Worm (Caenorhabditis elegans) whole organism, L1 larva: Measurements from ENCODE around the gene F33C8.4.

Source experiments
- C04F5.9 ChIP-seq: sonication (generic microtip); optimal IDR thresholded peaks from 2 replicates; lab custom pipeline; 2016; ENCODE audit warnings: missing genetic modification characterization, missing compliant biosample characterization
- F16B12.6 ChIP-seq: fragments of 150-350 bp; optimal IDR thresholded peaks from 2 replicates; lab custom pipeline; 2014; ENCODE audit warnings: missing biosample characterization, missing genetic modification characterization
- Y116A8C.19 ChIP-seq: sonication (generic microtip); optimal IDR thresholded peaks from 2 replicates; lab custom pipeline; 2016; ENCODE audit warnings: missing compliant biosample characterization, missing genetic modification characterization, borderline replicate concordance
- aha-1 ChIP-seq: fragments of 150-350 bp; optimal IDR thresholded peaks from 2 replicates; lab custom pipeline; 2014; ENCODE audit warnings: missing biosample characterization, missing genetic modification characterization
- alr-1 ChIP-seq: fragments of 200-800 bp; sonication (Bioruptor generic); optimal IDR thresholded peaks from 2 replicates; lab custom pipeline; 2018; ENCODE audit warnings: borderline replicate concordance, mild to moderate bottlenecking, missing genetic modification characterization, missing compliant biosample characterization
- aly-2 ChIP-seq: fragments of 150-350 bp; optimal IDR thresholded peaks from 2 replicates; lab custom pipeline; 2014; ENCODE audit warnings: missing biosample characterization, missing genetic modification characterization
- ama-1 ChIP-seq: fragments of 150-350 bp; optimal IDR thresholded peaks from 2 replicates; lab custom pipeline; 2014
- ceh-63 ChIP-seq: fragments of 200-800 bp; sonication (Bioruptor generic); optimal IDR thresholded peaks from 2 replicates; lab custom pipeline; 2018; ENCODE audit warnings: mild to moderate bottlenecking, missing genetic modification characterization, missing compliant biosample characterization
- ceh-8 ChIP-seq: fragments of 200-800 bp; sonication (Bioruptor generic); optimal IDR thresholded peaks from 2 replicates; lab custom pipeline; 2018; ENCODE audit warnings: mild to moderate bottlenecking, missing genetic modification characterization, moderate library complexity, missing compliant biosample characterization
- ceh-88 ChIP-seq: fragments of 200-800 bp; sonication (Bioruptor generic); IDR thresholded peaks from 2 replicates; pipeline ENCODE4 v1.3.6; 2022; ENCODE audit warnings: missing genetic modification characterization, missing compliant biosample characterization
- ceh-90 ChIP-seq: sonication (generic microtip); optimal IDR thresholded peaks from 2 replicates; lab custom pipeline; 2016; ENCODE audit warnings: missing genetic modification characterization, missing compliant biosample characterization
- ces-1 ChIP-seq: fragments of 150-350 bp; optimal IDR thresholded peaks from 2 replicates; lab custom pipeline; 2014; ENCODE audit warnings: missing biosample characterization, missing genetic modification reagents, missing genetic modification characterization
- dpl-1 ChIP-seq, 3 experiments: fragments of 150-350 bp in 2 of 3; sonication (generic microtip) in 1 of 3; optimal IDR thresholded peaks; 2 replicates each; lab custom pipeline; 2014 to 2017; ENCODE audit warnings: missing biosample characterization in 3 of 3, missing genetic modification characterization in 3 of 3, missing genetic modification reagents in 3 of 3
- dsc-1 ChIP-seq: sonication (generic microtip); optimal IDR thresholded peaks from 2 replicates; lab custom pipeline; 2016; ENCODE audit warnings: mild to moderate bottlenecking, missing genetic modification characterization, missing compliant biosample characterization
- efl-3 ChIP-seq: fragments of 200-800 bp; sonication (Bioruptor generic); optimal IDR thresholded peaks from 2 replicates; lab custom pipeline; 2018; ENCODE audit warnings: mild to moderate bottlenecking, missing genetic modification characterization, missing compliant biosample characterization
- egl-13 ChIP-seq: sonication (generic microtip); optimal IDR thresholded peaks from 2 replicates; lab custom pipeline; 2016; ENCODE audit warnings: missing genotype, missing genetic modification reagents, missing genetic modification characterization, missing compliant biosample characterization
- elt-2 ChIP-seq: sonication (generic microtip); optimal IDR thresholded peaks from 2 replicates; lab custom pipeline; 2016; ENCODE audit warnings: missing genetic modification characterization, mild to moderate bottlenecking, inconsistent platforms, missing compliant biosample characterization, missing genetic modification reagents
- ets-5 ChIP-seq: fragments of 200-800 bp; sonication (Bioruptor generic); IDR thresholded peaks from 2 replicates; pipeline ENCODE4 v1.3.6; 2022; ENCODE audit warnings: missing genetic modification characterization, missing compliant biosample characterization
- fkh-4 ChIP-seq: sonication (generic microtip); optimal IDR thresholded peaks from 2 replicates; lab custom pipeline; 2016; ENCODE audit warnings: missing compliant biosample characterization, missing genetic modification characterization, borderline replicate concordance
- fkh-8 ChIP-seq: sonication (generic microtip); optimal IDR thresholded peaks from 2 replicates; lab custom pipeline; 2016; ENCODE audit warnings: mild to moderate bottlenecking, missing genetic modification characterization, missing compliant biosample characterization
- fos-1 ChIP-seq: fragments of 150-350 bp; optimal IDR thresholded peaks from 2 replicates; lab custom pipeline; 2014; ENCODE audit warnings: missing biosample characterization, missing genetic modification characterization
- grh-1 ChIP-seq: fragments of 200-800 bp; sonication (Bioruptor generic); IDR thresholded peaks from 2 replicates; pipeline ENCODE4 v1.3.6; 2022; ENCODE audit warnings: missing genetic modification reagents, missing genetic modification characterization, missing compliant biosample characterization
- hlh-17 ChIP-seq: fragments of 200-800 bp; sonication (Bioruptor generic); optimal IDR thresholded peaks from 2 replicates; lab custom pipeline; 2018; ENCODE audit warnings: missing genetic modification characterization, mild to moderate bottlenecking, missing compliant biosample characterization, moderate library complexity, borderline replicate concordance
- hpl-2 ChIP-seq: fragments of 150-350 bp; optimal IDR thresholded peaks from 2 replicates; lab custom pipeline; 2014; ENCODE audit warnings: missing biosample characterization, missing genetic modification reagents, missing genetic modification characterization
- isw-1 ChIP-seq: fragments of 200-800 bp; sonication (Bioruptor generic); IDR thresholded peaks from 2 replicates; pipeline ENCODE4 v1.3.6; 2022; ENCODE audit warnings: missing genetic modification characterization, missing compliant biosample characterization
- jun-1 ChIP-seq: fragments of 150-350 bp; optimal IDR thresholded peaks from 2 replicates; lab custom pipeline; 2014; ENCODE audit warnings: missing biosample characterization, missing genetic modification reagents, missing genetic modification characterization
- lin-14 ChIP-seq: fragments of 200-800 bp; sonication (Bioruptor generic); optimal IDR thresholded peaks from 2 replicates; lab custom pipeline; 2018; ENCODE audit warnings: mild to moderate bottlenecking, missing genetic modification characterization, moderate library complexity, missing compliant biosample characterization
- mab-9 ChIP-seq: fragments of 200-800 bp; sonication (Bioruptor generic); IDR thresholded peaks from 2 replicates; pipeline ENCODE4 v1.3.6; 2022; ENCODE audit warnings: missing genetic modification reagents, missing genetic modification characterization, missing compliant biosample characterization
- mdl-1 ChIP-seq, 2 experiments: fragments of 150-350 bp; optimal IDR thresholded peaks; 2 replicates each; lab custom pipeline; 2014 to 2017; ENCODE audit warnings: missing biosample characterization in 2 of 2, missing genetic modification characterization in 2 of 2, inconsistent platforms in 1 of 2
- mep-1 ChIP-seq: fragments of 150-350 bp; optimal IDR thresholded peaks from 2 replicates; lab custom pipeline; 2014; ENCODE audit warnings: missing biosample characterization, missing genetic modification characterization
- nhr-11 ChIP-seq: fragments of 150-350 bp; optimal IDR thresholded peaks from 2 replicates; lab custom pipeline; 2014; ENCODE audit warnings: missing biosample characterization, missing genetic modification characterization
- nhr-19 ChIP-seq: fragments of 200-800 bp; sonication (Bioruptor generic); conservative IDR thresholded peaks from 2 replicates; pipeline ENCODE4 v1.3.6; 2022; ENCODE audit warnings: missing genetic modification characterization, missing compliant biosample characterization
- nhr-20 ChIP-seq: sonication (generic microtip); optimal IDR thresholded peaks from 2 replicates; lab custom pipeline; 2016; ENCODE audit warnings: mild to moderate bottlenecking, missing genetic modification characterization, missing compliant biosample characterization
- nhr-28 ChIP-seq: fragments of 150-350 bp; optimal IDR thresholded peaks from 2 replicates; lab custom pipeline; 2014; ENCODE audit warnings: missing biosample characterization, missing genetic modification characterization
- nhr-47 ChIP-seq: sonication (generic microtip); optimal IDR thresholded peaks from 2 replicates; lab custom pipeline; 2016; ENCODE audit warnings: mild to moderate bottlenecking, missing genetic modification characterization, moderate library complexity, missing compliant biosample characterization
- nhr-71 ChIP-seq: sonication (generic microtip); optimal IDR thresholded peaks from 2 replicates; lab custom pipeline; 2016; ENCODE audit warnings: mild to moderate bottlenecking, missing genetic modification characterization, moderate library complexity, missing compliant biosample characterization
- nhr-84 ChIP-seq: sonication (generic microtip); optimal IDR thresholded peaks from 2 replicates; lab custom pipeline; 2017; ENCODE audit warnings: missing biosample characterization, missing genetic modification characterization
- nhr-85 ChIP-seq: sonication (generic microtip); peaks from one replicate; lab custom pipeline; 2016; ENCODE audit warnings: missing genetic modification characterization, inconsistent platforms, missing compliant biosample characterization
- nhr-90 ChIP-seq: sonication (generic microtip); optimal IDR thresholded peaks from 2 replicates; lab custom pipeline; 2016; ENCODE audit warnings: mild to moderate bottlenecking, missing genetic modification characterization, missing compliant biosample characterization; ENCODE audit not compliant: poor library complexity
- pag-3 ChIP-seq: sonication (generic microtip); optimal IDR thresholded peaks from 2 replicates; lab custom pipeline; 2017; ENCODE audit warnings: missing genetic modification characterization, mild to moderate bottlenecking, missing compliant biosample characterization, antibody characterized with exemption, borderline replicate concordance; ENCODE audit not compliant: insufficient read depth
- snpc-4 ChIP-seq: fragments of 150-350 bp; optimal IDR thresholded peaks from 2 replicates; lab custom pipeline; 2014; ENCODE audit warnings: missing biosample characterization, missing genetic modification characterization
- snu-23 ChIP-seq: sonication (generic microtip); optimal IDR thresholded peaks from 2 replicates; lab custom pipeline; 2016; ENCODE audit warnings: missing genetic modification characterization, missing compliant biosample characterization
- sox-4 ChIP-seq: sonication (generic microtip); optimal IDR thresholded peaks from 2 replicates; lab custom pipeline; 2016; ENCODE audit warnings: missing genetic modification characterization, missing compliant biosample characterization
- swsn-7 ChIP-seq: sonication (generic microtip); optimal IDR thresholded peaks from 2 replicates; lab custom pipeline; 2016; ENCODE audit warnings: missing genetic modification characterization, missing compliant biosample characterization
- tbx-2 ChIP-seq: sonication (generic microtip); optimal IDR thresholded peaks from 2 replicates; lab custom pipeline; 2016; ENCODE audit warnings: missing genetic modification characterization, missing compliant biosample characterization
- tlp-1 ChIP-seq: fragments of 150-350 bp; optimal IDR thresholded peaks from 2 replicates; lab custom pipeline; 2014; ENCODE audit warnings: missing biosample characterization, missing genetic modification characterization
- unc-62 ChIP-seq: fragments of 150-350 bp; optimal IDR thresholded peaks from 2 replicates; lab custom pipeline; 2014; ENCODE audit warnings: missing biosample characterization, missing genetic modification reagents, missing genetic modification characterization
- unc-98 ChIP-seq: fragments of 200-800 bp; sonication (Bioruptor generic); IDR thresholded peaks from 2 replicates; pipeline ENCODE4 v1.3.6; 2022; ENCODE audit warnings: missing genetic modification characterization, missing compliant biosample characterization
- xbp-1 ChIP-seq: sonication (generic microtip); optimal IDR thresholded peaks from 2 replicates; lab custom pipeline; 2016; ENCODE audit warnings: missing genetic modification characterization, missing compliant biosample characterization
- zag-1 ChIP-seq: fragments of 150-350 bp; optimal IDR thresholded peaks from 2 replicates; lab custom pipeline; 2014; ENCODE audit warnings: missing biosample characterization, missing genetic modification characterization
- zip-4 ChIP-seq: fragments of 200-800 bp; sonication (Bioruptor generic); optimal IDR thresholded peaks from 2 replicates; lab custom pipeline; 2018; ENCODE audit warnings: mild to moderate bottlenecking, missing genetic modification characterization, moderate library complexity, missing compliant biosample characterization
- ztf-4 ChIP-seq: fragments of 150-350 bp; optimal IDR thresholded peaks from 2 replicates; lab custom pipeline; 2014; ENCODE audit warnings: missing biosample characterization, missing genetic modification characterization

The F33C8.4 gene

DNA sequence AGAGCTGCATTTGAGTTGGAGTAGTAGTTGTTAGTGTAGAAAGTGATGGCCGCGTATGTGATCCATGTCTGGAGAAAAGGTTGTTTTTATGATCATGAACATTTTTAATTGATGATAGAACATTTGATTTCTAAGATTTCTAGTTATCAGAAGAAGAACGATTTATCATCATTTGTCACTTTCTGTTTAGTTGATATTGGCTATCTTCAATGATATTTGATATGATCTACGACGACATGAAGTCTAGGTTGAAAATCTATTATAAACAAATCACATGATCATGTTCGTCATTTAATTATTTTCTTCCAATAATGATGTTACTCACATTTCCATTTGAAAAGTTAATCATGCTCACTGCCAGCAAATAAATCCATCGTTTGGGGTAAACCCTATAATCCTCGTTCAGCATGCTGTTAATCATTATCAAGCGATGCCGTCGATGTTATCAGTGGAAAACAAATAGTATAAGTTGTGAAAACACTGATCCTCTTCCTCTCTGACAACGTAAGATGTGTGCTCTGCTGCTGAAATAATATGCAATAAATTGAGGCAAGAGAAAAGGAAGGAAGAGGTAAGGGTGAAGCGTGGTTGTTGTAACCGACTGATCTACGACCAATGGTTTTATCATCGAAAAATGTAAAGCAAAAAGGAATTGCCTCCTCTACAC is 5.0 kb downstream of the F33C8.4 start (continued):
- TF ChIP-seq nhr-71 (tag; lab: Kevin White, UChicago) (peak; percentile 62), snpc-4 (tag; lab: Kevin White, UChicago) (no peak), tlp-1 (no peak), egl-13 (tag; lab: Kevin White, UChicago) (no peak), ceh-90 (tag; lab: Kevin White, UChicago) (no peak), C04F5.9 (tag; lab: Kevin White, UChicago) (no peak), mep-1 (tag; lab: Kevin White, UChicago) (no peak), xbp-1 (tag; lab: Kevin White, UChicago) (no peak), Y116A8C.19 (tag; lab: Kevin White, UChicago) (no peak), elt-2 (tag; lab: Kevin White, UChicago) (peak; percentile 73), nhr-84 (tag; lab: Kevin White, UChicago) (no peak), snu-23 (GFP tag; lab: Kevin White, UChicago) (peak; percentile 26), fos-1 (tag; lab: Kevin White, UChicago) (no peak), sox-4 (no peak), nhr-28 (tag; lab: Kevin White, UChicago) (no peak), tbx-2 (peak; percentile 52), jun-1 (tag; lab: Kevin White, UChicago) (peak; percentile 41), alr-1 (tag; lab: Kevin White, UChicago) (no peak), mab-9 (no peak), mdl-1 (tag; optimal IDR thresholded peaks at IDR 0.05; lab: Kevin White, UChicago) (no peak), aha-1 (tag; lab: Kevin White, UChicago) (no peak), ceh-63 (GFP tag; lab: Kevin White, UChicago) (no peak), dsc-1 (tag; lab: Kevin White, UChicago) (peak; percentile 60), ces-1 (GFP tag; lab: Kevin White, UChicago) (no peak), zag-1 (no peak), F16B12.6 (tag; lab: Kevin White, UChicago) (no peak), unc-98 (GFP tag; lab: Robert Waterston, UW) (no peak), ztf-4 (tag; lab: Kevin White, UChicago) (no peak), fkh-8 (tag; lab: Kevin White, UChicago) (no peak), dpl-1 (GFP tag; optimal IDR thresholded peaks at IDR 0.05; lab: Kevin White, UChicago) (no peak), ceh-8 (GFP tag; lab: Kevin White, UChicago) (no peak), fkh-4 (no peak), ama-1 (no peak), isw-1 (GFP tag; lab: Robert Waterston, UW) (no peak), nhr-11 (tag; lab: Kevin White, UChicago) (no peak), nhr-20 (tag; lab: Kevin White, UChicago) (peak; percentile 59), nhr-85 (tag; lab: Kevin White, UChicago) (peak; percentile 70), hlh-17 (no peak), nhr-19 (GFP tag; lab: Robert Waterston, UW) (peak; percentile 20; the same call in 1 of the 2 replicates), hpl-2 (GFP tag; lab: Kevin White, UChicago) (no peak), zip-4 (GFP tag; lab: Kevin White, UChicago) (no peak), aly-2 (tag; lab: Kevin White, UChicago) (no peak), unc-62 (no peak), grh-1 (GFP tag; lab: Robert Waterston, UW) (no peak), nhr-47 (no peak), nhr-90 (peak; percentile 5), swsn-7 (no peak), ceh-88 (GFP tag; lab: Robert Waterston, UW) (no peak), ets-5 (GFP tag; lab: Robert Waterston, UW) (no peak), efl-3 (GFP tag; lab: Kevin White, UChicago) (no peak), lin-14 (GFP tag; lab: Kevin White, UChicago) (peak; percentile 21), pag-3 (tag; lab: Kevin White, UChicago) (no peak)
